Worm (Caenorhabditis elegans) whole organism, mixed stage, embryonic: Measurements from ENCODE around the gene peb-1.

Source experiments
- M03D4.4 ChIP-seq: sonication (generic microtip); optimal IDR thresholded peaks from 2 replicates; lab custom pipeline; 2017; ENCODE audit warnings: mild to moderate bottlenecking, missing genetic modification characterization, missing compliant biosample characterization
- bed-3 ChIP-seq: fragments of 200-800 bp; sonication (Bioruptor generic); optimal IDR thresholded peaks from 3 replicates; lab custom pipeline; 2018; ENCODE audit warnings: mild to moderate bottlenecking, missing genetic modification characterization, moderate library complexity, missing compliant biosample characterization
- blmp-1 ChIP-seq: fragments of 150-350 bp; optimal IDR thresholded peaks from 2 replicates; lab custom pipeline; 2014; ENCODE audit warnings: missing biosample characterization, missing genetic modification characterization
- ceh-39 ChIP-seq: fragments of 150-350 bp; optimal IDR thresholded peaks from 2 replicates; lab custom pipeline; 2014; ENCODE audit warnings: missing biosample characterization, missing genetic modification characterization
- ceh-43 ChIP-seq: fragments of 200-800 bp; sonication (Bioruptor generic); optimal IDR thresholded peaks from 2 replicates; lab custom pipeline; 2018; ENCODE audit warnings: mild to moderate bottlenecking, missing genetic modification characterization, moderate library complexity, missing compliant biosample characterization
- ceh-83 ChIP-seq: fragments of 200-800 bp; sonication (Bioruptor generic); optimal IDR thresholded peaks from 2 replicates; lab custom pipeline; 2018; ENCODE audit warnings: mild to moderate bottlenecking, missing genetic modification characterization, missing compliant biosample characterization
- ces-1 ChIP-seq: fragments of 150-350 bp; optimal IDR thresholded peaks from 2 replicates; lab custom pipeline; 2014; ENCODE audit warnings: missing biosample characterization, missing genetic modification reagents, missing genetic modification characterization
- cnd-1 ChIP-seq: fragments of 200-800 bp; sonication (Bioruptor generic); optimal IDR thresholded peaks from 2 replicates; lab custom pipeline; 2018; ENCODE audit warnings: mild to moderate bottlenecking, missing genetic modification characterization, missing compliant biosample characterization
- drap-1 ChIP-seq: fragments of 200-800 bp; sonication (Bioruptor generic); optimal IDR thresholded peaks from 3 replicates; lab custom pipeline; 2018; ENCODE audit warnings: mild to moderate bottlenecking, missing genetic modification characterization, missing compliant biosample characterization
- elt-1 ChIP-seq: sonication (generic microtip); optimal IDR thresholded peaks from 2 replicates; lab custom pipeline; 2017; ENCODE audit warnings: missing genetic modification characterization, mild to moderate bottlenecking, missing compliant biosample characterization, antibody characterized with exemption, moderate library complexity, borderline replicate concordance; ENCODE audit not compliant: insufficient read depth
- elt-3 ChIP-seq: fragments of 150-350 bp; optimal IDR thresholded peaks from 2 replicates; lab custom pipeline; 2014; ENCODE audit warnings: missing biosample characterization, missing genetic modification characterization
- flh-1 ChIP-seq: fragments of 200-800 bp; sonication (Bioruptor generic); optimal IDR thresholded peaks from 2 replicates; lab custom pipeline; 2018; ENCODE audit warnings: mild to moderate bottlenecking, missing genetic modification characterization, moderate library complexity, missing compliant biosample characterization
- ham-2 ChIP-seq: fragments of 200-800 bp; sonication (Bioruptor generic); optimal IDR thresholded peaks from 2 replicates; lab custom pipeline; 2018; ENCODE audit warnings: mild to moderate bottlenecking, missing genetic modification characterization, missing compliant biosample characterization
- hlh-1 ChIP-seq: fragments of 150-350 bp; optimal IDR thresholded peaks from 2 replicates; lab custom pipeline; 2014; ENCODE audit warnings: missing biosample characterization, missing genetic modification reagents, missing genetic modification characterization
- lin-13 ChIP-seq: fragments of 150-350 bp; optimal IDR thresholded peaks from 2 replicates; lab custom pipeline; 2014; ENCODE audit warnings: missing biosample characterization, missing genetic modification characterization
- lin-32 ChIP-seq: fragments of 200-800 bp; sonication (Bioruptor generic); optimal IDR thresholded peaks from 2 replicates; lab custom pipeline; 2018; ENCODE audit warnings: mild to moderate bottlenecking, missing genetic modification characterization, missing compliant biosample characterization
- lsy-2 ChIP-seq: fragments of 150-350 bp; optimal IDR thresholded peaks from 2 replicates; lab custom pipeline; 2014; ENCODE audit warnings: missing biosample characterization, missing genetic modification characterization
- mab-5 ChIP-seq: fragments of 150-350 bp; optimal IDR thresholded peaks from 2 replicates; lab custom pipeline; 2014; ENCODE audit warnings: missing biosample characterization, missing genetic modification characterization
- mep-1 ChIP-seq: fragments of 150-350 bp; optimal IDR thresholded peaks from 2 replicates; lab custom pipeline; 2017; ENCODE audit warnings: missing biosample characterization, missing genetic modification reagents, missing genetic modification characterization, inconsistent platforms
- mls-2 ChIP-seq: sonication (generic microtip); optimal IDR thresholded peaks from 2 replicates; lab custom pipeline; 2016; ENCODE audit warnings: mild to moderate bottlenecking, missing genetic modification characterization, moderate library complexity, missing compliant biosample characterization
- nhr-12 ChIP-seq: fragments of 150-350 bp; optimal IDR thresholded peaks from 2 replicates; lab custom pipeline; 2014; ENCODE audit warnings: missing biosample characterization, missing genetic modification characterization
- nhr-2 ChIP-seq: fragments of 150-350 bp; optimal IDR thresholded peaks from 2 replicates; lab custom pipeline; 2014; ENCODE audit warnings: missing biosample characterization, missing genetic modification characterization
- nhr-237 ChIP-seq: fragments of 150-350 bp; optimal IDR thresholded peaks from 2 replicates; lab custom pipeline; 2014; ENCODE audit warnings: missing biosample characterization, missing genetic modification characterization
- nhr-28 ChIP-seq: fragments of 150-350 bp; optimal IDR thresholded peaks from 2 replicates; lab custom pipeline; 2014; ENCODE audit warnings: missing biosample characterization, missing genetic modification characterization
- nhr-76 ChIP-seq: sonication (generic microtip); optimal IDR thresholded peaks from 2 replicates; lab custom pipeline; 2017; ENCODE audit warnings: missing biosample characterization, missing genetic modification characterization
- pha-4 ChIP-seq: fragments of 150-350 bp; optimal IDR thresholded peaks from 2 replicates; lab custom pipeline; 2018; ENCODE audit warnings: missing biosample characterization, missing genetic modification reagents, missing genetic modification characterization
- sem-2 ChIP-seq: fragments of 200-800 bp; sonication (Bioruptor generic); optimal IDR thresholded peaks from 2 replicates; lab custom pipeline; 2018; ENCODE audit warnings: mild to moderate bottlenecking, missing genetic modification characterization, missing compliant biosample characterization
- snpc-4 ChIP-seq: fragments of 150-350 bp; optimal IDR thresholded peaks from 2 replicates; lab custom pipeline; 2014; ENCODE audit warnings: missing biosample characterization, missing genetic modification characterization
- sptf-1 ChIP-seq: sonication (generic microtip); optimal IDR thresholded peaks from 2 replicates; lab custom pipeline; 2017; ENCODE audit warnings: mild to moderate bottlenecking, missing genetic modification characterization, moderate library complexity, missing compliant biosample characterization
- tbx-8 ChIP-seq: fragments of 200-800 bp; sonication (Bioruptor generic); optimal IDR thresholded peaks from 2 replicates; lab custom pipeline; 2018; ENCODE audit warnings: mild to moderate bottlenecking, missing genetic modification characterization, moderate library complexity, missing compliant biosample characterization
- unc-120 ChIP-seq: sonication (generic microtip); optimal IDR thresholded peaks from 2 replicates; lab custom pipeline; 2017; ENCODE audit warnings: missing genetic modification characterization, missing compliant biosample characterization; ENCODE audit not compliant: poor library complexity, severe bottlenecking
- unc-39 ChIP-seq: fragments of 150-350 bp; optimal IDR thresholded peaks from 2 replicates; lab custom pipeline; 2014; ENCODE audit warnings: missing biosample characterization, missing genetic modification characterization
- unc-62 ChIP-seq: fragments of 150-350 bp; optimal IDR thresholded peaks from 2 replicates; lab custom pipeline; 2014; ENCODE audit warnings: missing biosample characterization, missing genetic modification reagents, missing genetic modification characterization
- zip-8 ChIP-seq: fragments of 150-350 bp; optimal IDR thresholded peaks from 2 replicates; lab custom pipeline; 2014; ENCODE audit warnings: missing biosample characterization, missing genetic modification characterization
- ztf-11 ChIP-seq: fragments of 150-350 bp; optimal IDR thresholded peaks from 2 replicates; lab custom pipeline; 2014; ENCODE audit warnings: missing biosample characterization, missing genetic modification characterization

The peb-1 gene

ce11 chrX:2241147-2241798 is 30.4 kb downstream of the peb-1 start:
- no peak for TF ChIP-seq drap-1 (GFP tag; lab: Kevin White, UChicago)
- TF ChIP-seq, all 35 proteins: peak for 0

ce11 chrX:2242568-2243185 is 31.8 kb downstream of the peb-1 start, which contains the start of gene rpl-11.2:
Gene rpl-11.2 (minus strand): TSS chrX:2242618.
- TF ChIP-seq bed-3 (no peak), flh-1 (GFP tag; lab: Kevin White, UChicago) (no peak), mls-2 (no peak), tbx-8 (no peak), unc-62 (peak; percentile 93), nhr-237 (tag; lab: Kevin White, UChicago) (peak; percentile 89), M03D4.4 (peak; percentile 48), ceh-83 (no peak), lin-32 (GFP tag; lab: Kevin White, UChicago) (peak; percentile 31), snpc-4 (tag; lab: Kevin White, UChicago) (no peak), lsy-2 (tag; lab: Kevin White, UChicago) (peak; percentile 99), nhr-76 (tag; lab: Kevin White, UChicago) (no peak), mep-1 (tag; lab: Kevin White, UChicago) (peak; percentile 99), cnd-1 (peak; percentile 68), unc-39 (tag; lab: Kevin White, UChicago) (no peak), ces-1 (GFP tag; lab: Kevin White, UChicago) (peak; percentile 75), lin-13 (peak; percentile 92), sptf-1 (tag; lab: Kevin White, UChicago) (peak; percentile 77), nhr-28 (tag; lab: Kevin White, UChicago) (no peak), blmp-1 (tag; lab: Kevin White, UChicago) (no peak), pha-4 (peak; percentile 97), elt-3 (tag; lab: Kevin White, UChicago) (no peak), sem-2 (GFP tag; lab: Kevin White, UChicago) (no peak), mab-5 (tag; lab: Kevin White, UChicago) (no peak), nhr-2 (tag; lab: Kevin White, UChicago) (peak; percentile 70), drap-1 (GFP tag; lab: Kevin White, UChicago) (peak; percentile 8), ham-2 (GFP tag; lab: Kevin White, UChicago) (no peak), hlh-1 (tag; lab: Kevin White, UChicago) (peak; percentile 83), elt-1 (tag; lab: Kevin White, UChicago) (peak; percentile 31), ceh-43 (GFP tag; lab: Kevin White, UChicago) (no peak), unc-120 (peak; percentile 61), zip-8 (tag; lab: Kevin White, UChicago) (no peak), nhr-12 (tag; lab: Kevin White, UChicago) (peak; percentile 26), ztf-11 (tag; lab: Kevin White, UChicago) (peak; percentile 76), ceh-39 (tag; lab: Kevin White, UChicago) (peak; percentile 90)

- TF ChIP-seq hlh-1 (tag; lab: Kevin White, UChicago) (no peak), tbx-8 (no peak), sem-2 (GFP tag; lab: Kevin White, UChicago) (no peak), ceh-43 (GFP tag; lab: Kevin White, UChicago) (no peak), nhr-76 (tag; lab: Kevin White, UChicago) (no peak), lin-32 (GFP tag; lab: Kevin White, UChicago) (no peak), nhr-12 (tag; lab: Kevin White, UChicago) (no peak), pha-4 (no peak), elt-1 (tag; lab: Kevin White, UChicago) (no peak), lin-13 (no peak), ceh-39 (tag; lab: Kevin White, UChicago) (no peak), ztf-11 (tag; lab: Kevin White, UChicago) (no peak), mab-5 (tag; lab: Kevin White, UChicago) (no peak)
Observed at ce11 chrX:2246908-2247307, 36.1 kb downstream of the peb-1 start, which contains the start of gene AH9.1. Gene AH9.1 (minus strand): TSS chrX:2247008.
